Fruit fly (Drosophila melanogaster): ENCODE measurements around the gene CG17572.

The CG17572 gene

dm6 chr2L:19069548-19070145, 4.3 kb downstream of the CG17572 start, which contains the start of gene CG10702:
Gene CG10702 (minus strand): TSS chr2L:19069851.
- TF ChIP-seq ttk (optimal IDR thresholded peaks at IDR 0.05), result no peak
- no peak for TF ChIP-seq insv (optimal IDR thresholded peaks at IDR 0.05)
- no peak for TF ChIP-seq h (optimal IDR thresholded peaks at IDR 0.05)
- TF ChIP-seq Sin3A (optimal IDR thresholded peaks at IDR 0.05), result no peak
- TF ChIP-seq psq (optimal IDR thresholded peaks at IDR 0.05), result no peak

- no peak for TF ChIP-seq insv (optimal IDR thresholded peaks at IDR 0.05)
- TF ChIP-seq psq (optimal IDR thresholded peaks at IDR 0.05), result no peak
- no peak for TF ChIP-seq Myc (optimal IDR thresholded peaks at IDR 0.05)
- no peak for TF ChIP-seq h (optimal IDR thresholded peaks at IDR 0.05)
- no peak for TF ChIP-seq ttk (optimal IDR thresholded peaks at IDR 0.05)
These were observed 5.6 kb downstream of the CG17572 start for dm6 chr2L:19068393-19068792.

dm6 chr2L:19064706-19065105, 9.2 kb downstream of the CG17572 start, which contains the start of gene CG17343:
Gene CG17343 (plus strand): TSS chr2L:19064929.
- TF ChIP-seq Myc (optimal IDR thresholded peaks at IDR 0.05) (no peak), ttk (optimal IDR thresholded peaks at IDR 0.05) (no peak), psq (optimal IDR thresholded peaks at IDR 0.05) (no peak), Sin3A (optimal IDR thresholded peaks at IDR 0.05) (no peak), insv (optimal IDR thresholded peaks at IDR 0.05) (no peak)

dm6 chr2L:19063090-19063692, 10.8 kb downstream of the CG17572 start, which contains the start of gene Dus4:
Gene Dus4 (plus strand): TSS chr2L:19063295.
- TF ChIP-seq psq (optimal IDR thresholded peaks at IDR 0.05) (no peak), h (optimal IDR thresholded peaks at IDR 0.05) (no peak), Myc (optimal IDR thresholded peaks at IDR 0.05) (no peak), insv (optimal IDR thresholded peaks at IDR 0.05) (no peak)

dm6 chr2L:19058916-19059315, 15.0 kb downstream of the CG17572 start, which contains the start of gene Phlpp:
Gene Phlpp (plus strand): TSS chr2L:19059129.
- TF ChIP-seq Sin3A (optimal IDR thresholded peaks at IDR 0.05), result no peak
- no peak for TF ChIP-seq h (optimal IDR thresholded peaks at IDR 0.05)
- no peak for TF ChIP-seq insv (optimal IDR thresholded peaks at IDR 0.05)
- TF ChIP-seq psq (optimal IDR thresholded peaks at IDR 0.05), result no peak
- no peak for TF ChIP-seq ttk (optimal IDR thresholded peaks at IDR 0.05)
- no peak for TF ChIP-seq Myc (optimal IDR thresholded peaks at IDR 0.05)

dm6 chr2L:19057799-19058198, 16.1 kb downstream of the CG17572 start:
- TF ChIP-seq insv (optimal IDR thresholded peaks at IDR 0.05) (no peak), h (optimal IDR thresholded peaks at IDR 0.05) (no peak), psq (optimal IDR thresholded peaks at IDR 0.05) (no peak), Myc (optimal IDR thresholded peaks at IDR 0.05) (no peak), Sin3A (optimal IDR thresholded peaks at IDR 0.05) (no peak), ttk (optimal IDR thresholded peaks at IDR 0.05) (no peak)

dm6 chr2L:19054516-19054887, 19.4 kb downstream of the CG17572 start:
- TF ChIP-seq h (optimal IDR thresholded peaks at IDR 0.05) (no peak), ttk (optimal IDR thresholded peaks at IDR 0.05) (no peak), Myc (optimal IDR thresholded peaks at IDR 0.05) (no peak), Sin3A (optimal IDR thresholded peaks at IDR 0.05) (no peak)

- TF ChIP-seq ttk (optimal IDR thresholded peaks at IDR 0.05) (no peak), Myc (optimal IDR thresholded peaks at IDR 0.05) (no peak)
These were observed 20.0 kb downstream of the CG17572 start, which contains the start of gene CG10492 for dm6 chr2L:19053860-19054515. Gene CG10492 (plus strand): TSS chr2L:19054078.

dm6 chr2L:19051534-19052100, 22.3 kb downstream of the CG17572 start, which contains the start of gene Rpn3:
Gene Rpn3 (plus strand): TSS chr2L:19051790.
- no peak for TF ChIP-seq Myc (optimal IDR thresholded peaks at IDR 0.05)
- no peak for TF ChIP-seq ttk (optimal IDR thresholded peaks at IDR 0.05)
- no peak for TF ChIP-seq h (optimal IDR thresholded peaks at IDR 0.05)
- no peak for TF ChIP-seq insv (optimal IDR thresholded peaks at IDR 0.05)
- TF ChIP-seq psq (optimal IDR thresholded peaks at IDR 0.05), result no peak
- no peak for TF ChIP-seq Sin3A (optimal IDR thresholded peaks at IDR 0.05)

- no peak for TF ChIP-seq Sin3A (optimal IDR thresholded peaks at IDR 0.05)
- no peak for TF ChIP-seq h (optimal IDR thresholded peaks at IDR 0.05)
- no peak for TF ChIP-seq Myc (optimal IDR thresholded peaks at IDR 0.05)
- TF ChIP-seq ttk (optimal IDR thresholded peaks at IDR 0.05), result no peak
- TF ChIP-seq insv (optimal IDR thresholded peaks at IDR 0.05), result no peak
- no peak for TF ChIP-seq psq (optimal IDR thresholded peaks at IDR 0.05)
These were observed 25.0 kb downstream of the CG17572 start, which contains the start of gene CG10470 for dm6 chr2L:19048912-19049311. Gene CG10470 (plus strand): TSS chr2L:19049076.

dm6 chr2L:19045111-19045560, 28.8 kb downstream of the CG17572 start, which contains the start of the genes Ttc19 and Acn:
Gene Ttc19 (minus strand): TSS chr2L:19045148.
Gene Acn (plus strand): TSS chr2L:19045355.
- TF ChIP-seq ttk (optimal IDR thresholded peaks at IDR 0.05) (no peak), insv (optimal IDR thresholded peaks at IDR 0.05) (no peak), psq (optimal IDR thresholded peaks at IDR 0.05) (no peak), h (optimal IDR thresholded peaks at IDR 0.05) (no peak), Myc (optimal IDR thresholded peaks at IDR 0.05) (no peak), Sin3A (optimal IDR thresholded peaks at IDR 0.05) (no peak)

dm6 chr2L:19041590-19041989, 32.4 kb downstream of the CG17572 start, which contains the start of gene Catsup:
Gene Catsup (plus strand): TSS chr2L:19041862.
- TF ChIP-seq h (optimal IDR thresholded peaks at IDR 0.05) (no peak), Myc (optimal IDR thresholded peaks at IDR 0.05) (no peak), ttk (optimal IDR thresholded peaks at IDR 0.05) (no peak)

Measured in Kc167 (cell line).